Fruit fly (Drosophila melanogaster): ENCODE measurements around the gene CG7484.

CG7484 gene

dm6 chr3L:17646637-17647036 is 7.8 kb upstream of the CG7484 start, which contains the start of gene CG43085:
TSS of gene CG43085 (minus strand) at chr3L:17646737.
- no peak for TF ChIP-seq CG15710 (tag; optimal IDR thresholded peaks at IDR 0.05)

dm6 chr3L:17647543-17647942 is 6.9 kb upstream of the CG7484 start:
- TF ChIP-seq fd96Ca (GFP tag; IDR thresholded peaks at IDR 0.05) (no peak), CG15710 (tag; optimal IDR thresholded peaks at IDR 0.05) (no peak), gl (tag; optimal IDR thresholded peaks at IDR 0.05) (no peak), CG12605 (GFP tag; IDR thresholded peaks at IDR 0.05) (no peak), CG34367 (tag; optimal IDR thresholded peaks at IDR 0.05) (no peak), CG9948 (tag; optimal IDR thresholded peaks at IDR 0.05) (no peak), Pif1B (GFP tag; optimal IDR thresholded peaks at IDR 0.05) (no peak), CG32121 (GFP tag; IDR thresholded peaks at IDR 0.05) (no peak), CG8301 (tag; optimal IDR thresholded peaks at IDR 0.05) (no peak), CG17806 (tag; optimal IDR thresholded peaks at IDR 0.05) (no peak), rn (GFP tag; IDR thresholded peaks at IDR 0.05) (no peak), CG8159 (tag; optimal IDR thresholded peaks at IDR 0.05) (no peak), D1 (tag; optimal IDR thresholded peaks at IDR 0.05) (no peak)

- TF ChIP-seq Ets98B (GFP tag; IDR thresholded peaks at IDR 0.05) (peak; percentile 48), CG8159 (tag; optimal IDR thresholded peaks at IDR 0.05) (no peak)
These were observed 2.4 kb upstream of the CG7484 start for dm6 chr3L:17651717-17652651.

- TF ChIP-seq Pif1A (GFP tag; optimal IDR thresholded peaks at IDR 0.05) (peak; percentile 68), CG9948 (tag; optimal IDR thresholded peaks at IDR 0.05) (peak; percentile 29), D1 (tag; optimal IDR thresholded peaks at IDR 0.05) (peak; percentile 37), CG12605 (GFP tag; IDR thresholded peaks at IDR 0.05) (0 out of 2 replicates have a peak, but pooled peaks have one; percentile 10), Pif1B (GFP tag; optimal IDR thresholded peaks at IDR 0.05) (no peak), CG32121 (GFP tag; IDR thresholded peaks at IDR 0.05) (no peak), CG13204 (GFP tag; optimal IDR thresholded peaks at IDR 0.05) (peak; percentile 16), CG10348 (GFP tag; IDR thresholded peaks at IDR 0.05) (no peak), EcR (GFP tag; optimal IDR thresholded peaks at IDR 0.05) (peak; percentile 57), CG8301 (tag; optimal IDR thresholded peaks at IDR 0.05) (no peak), Snoo (tag; optimal IDR thresholded peaks at IDR 0.05) (peak; percentile 34), CG8159 (tag; optimal IDR thresholded peaks at IDR 0.05) (peak; percentile 8)
These were observed 1.3 kb upstream of the CG7484 start for dm6 chr3L:17652878-17653700.

- TF ChIP-seq Ets98B (GFP tag; IDR thresholded peaks at IDR 0.05) (no peak), CG9948 (tag; optimal IDR thresholded peaks at IDR 0.05) (no peak), EcR (GFP tag; optimal IDR thresholded peaks at IDR 0.05) (no peak), D1 (tag; optimal IDR thresholded peaks at IDR 0.05) (no peak), CG32121 (GFP tag; IDR thresholded peaks at IDR 0.05) (no peak), CG8159 (tag; optimal IDR thresholded peaks at IDR 0.05) (no peak), CG10348 (GFP tag; IDR thresholded peaks at IDR 0.05) (no peak), gl (tag; optimal IDR thresholded peaks at IDR 0.05) (no peak), CG34367 (tag; optimal IDR thresholded peaks at IDR 0.05) (no peak), CG15710 (tag; optimal IDR thresholded peaks at IDR 0.05) (no peak), CG4496 (GFP tag; IDR thresholded peaks at IDR 0.05) (no peak), CG13204 (GFP tag; optimal IDR thresholded peaks at IDR 0.05) (no peak), fd96Ca (GFP tag; IDR thresholded peaks at IDR 0.05) (no peak), Pif1B (GFP tag; optimal IDR thresholded peaks at IDR 0.05) (no peak)
These were observed 242 bp downstream of the CG7484 start for dm6 chr3L:17654668-17655050.

dm6 chr3L:17655837-17656308 is 1.5 kb downstream of the CG7484 start:
- TF ChIP-seq CG34367 (tag; optimal IDR thresholded peaks at IDR 0.05) (no peak), Snoo (tag; optimal IDR thresholded peaks at IDR 0.05) (peak; percentile 2), Ets98B (GFP tag; IDR thresholded peaks at IDR 0.05) (0 out of 2 replicates have a peak, but pooled peaks have one; percentile 25)

Measured in whole organism, pupa.